Worm (Caenorhabditis elegans) whole organism, L3 larva: Measurements from ENCODE around the gene C54D10.5.

Source experiments
- ZK546.5 ChIP-seq: sonication (generic microtip); optimal IDR thresholded peaks from 2 replicates; lab custom pipeline; 2017; ENCODE audit warnings: missing biosample characterization, missing genetic modification characterization
- aly-2 ChIP-seq: fragments of 150-350 bp; optimal IDR thresholded peaks from 2 replicates; lab custom pipeline; 2014; ENCODE audit warnings: missing biosample characterization, missing genetic modification characterization
- ceh-16 ChIP-seq: sonication (generic microtip); optimal IDR thresholded peaks from 2 replicates; lab custom pipeline; 2017; ENCODE audit warnings: missing biosample characterization, missing genetic modification characterization
- ceh-82 ChIP-seq: fragments of 150-350 bp; optimal IDR thresholded peaks from 2 replicates; lab custom pipeline; 2014; ENCODE audit warnings: missing biosample characterization, missing genetic modification characterization
- ceh-9 ChIP-seq: sonication (generic microtip); optimal IDR thresholded peaks from 2 replicates; lab custom pipeline; 2018; ENCODE audit warnings: missing biosample characterization, missing genetic modification characterization
- daf-12 ChIP-seq: fragments of 150-350 bp; optimal IDR thresholded peaks from 2 replicates; lab custom pipeline; 2014; ENCODE audit warnings: missing biosample characterization, missing genetic modification reagents, missing genetic modification characterization
- egl-27 ChIP-seq: sonication (generic microtip); optimal IDR thresholded peaks from 4 replicates; lab custom pipeline; 2017; ENCODE audit warnings: missing biosample characterization, missing genetic modification reagents, missing genetic modification characterization
- elt-1 ChIP-seq: fragments of 150-350 bp; optimal IDR thresholded peaks from 2 replicates; lab custom pipeline; 2014; ENCODE audit warnings: missing biosample characterization, missing genetic modification characterization
- elt-2 ChIP-seq: sonication (generic microtip); optimal IDR thresholded peaks from 2 replicates; lab custom pipeline; 2016; ENCODE audit warnings: missing genetic modification reagents, mild to moderate bottlenecking, missing genetic modification characterization, missing compliant biosample characterization
- elt-3 ChIP-seq, 3 experiments: fragments of 150-350 bp in 1 of 3; sonication (generic microtip) in 2 of 3; optimal IDR thresholded peaks; 2 replicates in 2 of 3; 4 replicates in 1 of 3; lab custom pipeline; 2014 to 2017; ENCODE audit warnings: missing biosample characterization in 3 of 3, missing genetic modification characterization in 3 of 3
- eor-1 ChIP-seq, 2 experiments: fragments of 150-350 bp; optimal IDR thresholded peaks; 2 replicates each; lab custom pipeline; 2014 to 2018; ENCODE audit warnings: missing biosample characterization in 2 of 2, missing genetic modification characterization in 2 of 2
- fkh-10 ChIP-seq: sonication (generic microtip); optimal IDR thresholded peaks from 2 replicates; lab custom pipeline; 2017; ENCODE audit warnings: missing biosample characterization, missing genetic modification reagents, missing genetic modification characterization
- fkh-2 ChIP-seq: fragments of 150-350 bp; optimal IDR thresholded peaks from 2 replicates; lab custom pipeline; 2014; ENCODE audit warnings: missing biosample characterization, missing genetic modification reagents, missing genetic modification characterization
- fos-1 ChIP-seq: fragments of 150-350 bp; optimal IDR thresholded peaks from 2 replicates; lab custom pipeline; 2014; ENCODE audit warnings: missing biosample characterization, missing genetic modification characterization
- hmg-11 ChIP-seq: sonication (generic microtip); optimal IDR thresholded peaks from 2 replicates; lab custom pipeline; 2016; ENCODE audit warnings: missing genetic modification characterization, missing compliant biosample characterization
- lin-15B ChIP-seq: fragments of 150-350 bp; optimal IDR thresholded peaks from 2 replicates; lab custom pipeline; 2014; ENCODE audit warnings: missing biosample characterization, missing genetic modification characterization
- mdl-1 ChIP-seq: fragments of 150-350 bp; optimal IDR thresholded peaks from 2 replicates; lab custom pipeline; 2014; ENCODE audit warnings: missing biosample characterization, missing genetic modification characterization
- mml-1 ChIP-seq: fragments of 150-350 bp; sonication (generic microtip); optimal IDR thresholded peaks from 3 replicates; lab custom pipeline; 2014; ENCODE audit warnings: missing biosample characterization, missing genetic modification characterization
- nfya-1 ChIP-seq: sonication (generic microtip); optimal IDR thresholded peaks from 2 replicates; lab custom pipeline; 2017; ENCODE audit warnings: missing genetic modification characterization, mild to moderate bottlenecking, missing compliant biosample characterization, antibody characterized with exemption, moderate library complexity; ENCODE audit not compliant: insufficient read depth
- nhr-11 ChIP-seq: fragments of 150-350 bp; optimal IDR thresholded peaks from 2 replicates; lab custom pipeline; 2014; ENCODE audit warnings: missing biosample characterization, missing genetic modification characterization
- nhr-12 ChIP-seq: fragments of 150-350 bp; optimal IDR thresholded peaks from 2 replicates; lab custom pipeline; 2014; ENCODE audit warnings: missing biosample characterization, missing genetic modification characterization
- nhr-23 ChIP-seq: fragments of 150-350 bp; optimal IDR thresholded peaks from 2 replicates; lab custom pipeline; 2014; ENCODE audit warnings: missing biosample characterization, missing genetic modification reagents, missing genetic modification characterization
- nhr-25 ChIP-seq: sonication (generic microtip); optimal IDR thresholded peaks from 2 replicates; lab custom pipeline; 2017; ENCODE audit warnings: missing biosample characterization, missing genetic modification characterization
- nhr-28 ChIP-seq: fragments of 150-350 bp; optimal IDR thresholded peaks from 2 replicates; lab custom pipeline; 2014; ENCODE audit warnings: missing biosample characterization, missing genetic modification characterization
- nhr-43 ChIP-seq: sonication (generic microtip); optimal IDR thresholded peaks from 2 replicates; lab custom pipeline; 2016; ENCODE audit warnings: mild to moderate bottlenecking, missing genetic modification characterization, missing compliant biosample characterization; ENCODE audit not compliant: poor library complexity, severe bottlenecking
- nhr-76 ChIP-seq: fragments of 150-350 bp; sonication (generic microtip); optimal IDR thresholded peaks from 5 replicates; lab custom pipeline; 2014; ENCODE audit warnings: missing biosample characterization, missing genetic modification characterization
- nhr-77 ChIP-seq: fragments of 150-350 bp; optimal IDR thresholded peaks from 2 replicates; lab custom pipeline; 2014; ENCODE audit warnings: missing biosample characterization, missing genetic modification characterization
- pha-4 ChIP-seq: fragments of 150-350 bp; optimal IDR thresholded peaks from 2 replicates; lab custom pipeline; 2014; ENCODE audit warnings: missing biosample characterization, missing genetic modification reagents, missing genetic modification characterization
- pqm-1 ChIP-seq: fragments of 150-350 bp; optimal IDR thresholded peaks from 2 replicates; lab custom pipeline; 2017; ENCODE audit warnings: missing biosample characterization, missing genetic modification characterization, inconsistent platforms
- sea-2 ChIP-seq: fragments of 150-350 bp; sonication (generic microtip); optimal IDR thresholded peaks from 4 replicates; lab custom pipeline; 2014; ENCODE audit warnings: missing biosample characterization, missing genetic modification reagents, missing genetic modification characterization
- skn-1 ChIP-seq: fragments of 150-350 bp; optimal IDR thresholded peaks from 2 replicates; lab custom pipeline; 2014; ENCODE audit warnings: missing biosample characterization, missing genetic modification characterization
- snpc-4 ChIP-seq: fragments of 150-350 bp; optimal IDR thresholded peaks from 2 replicates; lab custom pipeline; 2014; ENCODE audit warnings: missing biosample characterization, missing genetic modification characterization
- tbx-2 ChIP-seq: sonication (generic microtip); optimal IDR thresholded peaks from 2 replicates; lab custom pipeline; 2016; ENCODE audit warnings: mild to moderate bottlenecking, missing genetic modification characterization, missing compliant biosample characterization
- unc-39 ChIP-seq: sonication (generic microtip); optimal IDR thresholded peaks from 4 replicates; lab custom pipeline; 2017; ENCODE audit warnings: missing biosample characterization, missing genetic modification characterization
- zag-1 ChIP-seq: fragments of 150-350 bp; optimal IDR thresholded peaks from 2 replicates; lab custom pipeline; 2014; ENCODE audit warnings: missing biosample characterization, missing genetic modification characterization
- ztf-11 ChIP-seq: fragments of 150-350 bp; optimal IDR thresholded peaks from 2 replicates; lab custom pipeline; 2014; ENCODE audit warnings: missing biosample characterization, missing genetic modification characterization

The C54D10.5 gene

ce11 chrV:12421360-12421759, 7.8 kb upstream of the C54D10.5 start:
- TF ChIP-seq ztf-11 (tag; lab: Kevin White, UChicago) = no peak
- no peak for TF ChIP-seq ceh-82 (tag; lab: Kevin White, UChicago)
- TF ChIP-seq fkh-10 (GFP tag; lab: Kevin White, UChicago) = no peak
- TF ChIP-seq ceh-16 (tag; lab: Kevin White, UChicago) = no peak
- TF ChIP-seq fkh-2 (tag; lab: Kevin White, UChicago) = no peak
- no peak for TF ChIP-seq pqm-1 (tag; lab: Kevin White, UChicago)
- TF ChIP-seq mml-1 (tag; lab: Kevin White, UChicago) = no peak
- no peak for TF ChIP-seq pha-4 (tag; lab: Kevin White, UChicago)
- TF ChIP-seq nfya-1 (tag; lab: Kevin White, UChicago) = no peak

DNA sequence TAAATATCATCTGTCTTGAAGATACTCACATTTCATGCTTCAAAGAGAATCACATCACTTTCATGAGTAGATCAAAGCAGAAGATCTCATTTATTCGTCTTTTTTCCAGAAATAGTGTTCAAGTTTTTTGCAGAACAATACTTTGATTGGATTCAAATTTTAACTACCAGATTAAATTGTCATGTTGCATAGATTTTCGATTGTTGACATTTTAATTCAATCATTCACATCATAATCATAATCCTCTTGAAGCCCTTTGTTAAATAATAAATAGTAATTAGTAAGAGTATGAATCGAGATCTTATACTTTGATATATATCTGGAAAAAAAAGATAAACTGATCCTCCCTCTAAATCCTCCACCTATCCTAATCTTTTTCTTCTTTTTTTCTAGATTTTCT, 1.3 kb upstream of the C54D10.5 start:
- TF ChIP-seq nhr-77 (tag; lab: Kevin White, UChicago) = no peak
- TF ChIP-seq nhr-12 (tag; lab: Kevin White, UChicago) = no peak
- TF ChIP-seq nhr-11 (tag; lab: Kevin White, UChicago) = no peak
- no peak for TF ChIP-seq ZK546.5
- no peak for TF ChIP-seq nhr-28 (tag; lab: Kevin White, UChicago)
- no peak for TF ChIP-seq elt-3 (tag; optimal IDR thresholded peaks at IDR 0.05; lab: Kevin White, UChicago)
- no peak for TF ChIP-seq hmg-11
- TF ChIP-seq daf-12 (tag; lab: Kevin White, UChicago) = no peak
- TF ChIP-seq egl-27 = no peak
- no peak for TF ChIP-seq snpc-4 (tag; lab: Kevin White, UChicago)
- no peak for TF ChIP-seq sea-2 (GFP tag; lab: Kevin White, UChicago)
- no peak for TF ChIP-seq eor-1 (tag; optimal IDR thresholded peaks at IDR 0.05; lab: Kevin White, UChicago)
- no peak for TF ChIP-seq ceh-9 (tag; lab: Kevin White, UChicago)
- TF ChIP-seq unc-39 (tag; lab: Kevin White, UChicago) = no peak
- no peak for TF ChIP-seq fkh-2 (tag; lab: Kevin White, UChicago)
- no peak for TF ChIP-seq elt-2 (tag; lab: Kevin White, UChicago)
- TF ChIP-seq nhr-43 (tag; lab: Kevin White, UChicago) = no peak
- no peak for TF ChIP-seq mml-1 (tag; lab: Kevin White, UChicago)

DNA sequence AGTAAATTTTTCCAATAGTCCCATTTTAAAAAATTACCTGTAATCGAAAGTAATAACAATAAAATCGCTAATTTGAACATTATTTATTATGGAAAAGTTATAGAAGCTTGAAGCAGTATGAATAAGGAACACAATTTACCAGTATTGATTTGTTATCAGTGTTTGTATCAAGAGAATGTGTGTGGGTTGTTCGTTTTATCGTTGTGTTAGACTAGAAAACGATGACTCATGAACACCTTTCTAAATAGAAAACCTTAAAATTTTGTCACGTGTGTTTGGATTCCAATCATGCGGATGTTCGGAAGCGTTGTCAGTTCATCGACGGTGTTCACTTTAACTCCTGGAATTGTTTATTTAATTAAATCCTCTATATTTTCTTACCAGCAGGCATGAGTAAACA, 3.0 kb downstream of the C54D10.5 start, which contains the start of gene C54D10.13:
Gene C54D10.13, minus strand, starts transcription at position 179 of the 400 bp plus-strand sequence.
- TF ChIP-seq elt-2 (tag; lab: Kevin White, UChicago) = peak; percentile 48
- TF ChIP-seq nhr-76 = no peak
- no peak for TF ChIP-seq elt-1 (tag; lab: Kevin White, UChicago)
- TF ChIP-seq pqm-1 (tag; lab: Kevin White, UChicago) = peak; percentile 62

DNA sequence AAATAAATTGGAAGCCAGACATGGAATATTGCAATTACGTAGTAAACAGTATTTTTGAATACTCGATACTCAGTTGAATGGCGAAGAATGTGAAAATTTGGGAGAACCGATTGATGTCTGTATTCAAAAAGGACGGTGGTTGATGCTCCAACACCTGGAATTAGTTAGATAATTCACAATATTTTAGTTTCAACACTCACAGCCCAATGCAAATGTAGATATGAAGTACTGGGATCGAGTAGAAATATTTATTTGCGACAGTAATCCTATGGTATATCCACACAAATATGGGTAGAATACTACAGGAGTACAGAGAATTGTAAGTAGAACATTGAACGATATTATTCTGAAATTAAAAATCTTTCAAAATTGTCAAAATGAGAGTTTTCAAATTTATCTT, 4.0 kb downstream of the C54D10.5 start:
- TF ChIP-seq nhr-11 (tag; lab: Kevin White, UChicago) = no peak
- no peak for TF ChIP-seq nhr-23 (tag; lab: Kevin White, UChicago)
- no peak for TF ChIP-seq ceh-9 (tag; lab: Kevin White, UChicago)
- no peak for TF ChIP-seq skn-1 (tag; lab: Kevin White, UChicago)
- TF ChIP-seq pqm-1 (tag; lab: Kevin White, UChicago) = no peak
- no peak for TF ChIP-seq nhr-43 (tag; lab: Kevin White, UChicago)
- TF ChIP-seq elt-3 (tag; optimal IDR thresholded peaks at IDR 0.05; lab: Kevin White, UChicago) = no peak
- no peak for TF ChIP-seq aly-2
- TF ChIP-seq ZK546.5 = no peak
- no peak for TF ChIP-seq fkh-2 (tag; lab: Kevin White, UChicago)
- no peak for TF ChIP-seq nhr-28 (tag; lab: Kevin White, UChicago)
- no peak for TF ChIP-seq nhr-12 (tag; lab: Kevin White, UChicago)
- TF ChIP-seq mdl-1 (tag; lab: Kevin White, UChicago) = no peak
- no peak for TF ChIP-seq elt-2 (tag; lab: Kevin White, UChicago)
- TF ChIP-seq tbx-2 = no peak
- TF ChIP-seq lin-15B = no peak
- no peak for TF ChIP-seq ceh-82 (tag; lab: Kevin White, UChicago)
- TF ChIP-seq nhr-76 = no peak
- TF ChIP-seq snpc-4 (tag; lab: Kevin White, UChicago) = no peak
- TF ChIP-seq, all 47 proteins: peak for 0

DNA sequence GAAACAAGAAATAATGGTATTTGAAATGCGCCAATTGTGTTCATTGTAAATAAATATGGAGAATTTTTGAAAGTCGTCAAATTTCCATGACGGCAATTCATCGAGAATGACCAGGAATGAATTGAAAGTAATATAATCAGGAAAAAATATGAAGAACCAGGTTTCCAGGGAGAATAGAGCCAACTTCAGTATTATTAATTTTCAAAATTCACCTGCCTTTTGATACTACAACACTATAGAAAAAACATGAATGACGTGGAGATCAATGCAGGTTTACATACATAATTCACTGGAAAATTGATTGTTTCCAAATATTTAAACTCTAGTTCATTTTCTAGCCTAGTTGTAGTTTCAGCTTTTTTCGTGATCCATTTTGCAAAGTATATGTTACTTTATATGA, 4.6 kb downstream of the C54D10.5 start, which contains the start of gene srh-25:
Gene srh-25, minus strand, starts transcription at position 101 of the 400 bp plus-strand sequence.
- TF ChIP-seq snpc-4 (tag; lab: Kevin White, UChicago) = no peak
- TF ChIP-seq nhr-77 (tag; lab: Kevin White, UChicago) = no peak
- TF ChIP-seq nhr-11 (tag; lab: Kevin White, UChicago) = no peak
- no peak for TF ChIP-seq fos-1 (tag; lab: Kevin White, UChicago)
- TF ChIP-seq pqm-1 (tag; lab: Kevin White, UChicago) = no peak
- no peak for TF ChIP-seq elt-2 (tag; lab: Kevin White, UChicago)
- no peak for TF ChIP-seq unc-39 (tag; lab: Kevin White, UChicago)
- no peak for TF ChIP-seq nhr-28 (tag; lab: Kevin White, UChicago)
- no peak for TF ChIP-seq hmg-11
- TF ChIP-seq elt-1 (tag; lab: Kevin White, UChicago) = no peak
- TF ChIP-seq elt-3 (tag; optimal IDR thresholded peaks at IDR 0.05; lab: Kevin White, UChicago) = no peak
- no peak for TF ChIP-seq pha-4 (tag; lab: Kevin White, UChicago)
- no peak for TF ChIP-seq mdl-1 (tag; lab: Kevin White, UChicago)
- TF ChIP-seq nhr-25 = no peak
- TF ChIP-seq zag-1 = no peak
- TF ChIP-seq sea-2 (GFP tag; lab: Kevin White, UChicago) = no peak
- no peak for TF ChIP-seq nhr-12 (tag; lab: Kevin White, UChicago)
- no peak for TF ChIP-seq fkh-2 (tag; lab: Kevin White, UChicago)
- TF ChIP-seq ceh-82 (tag; lab: Kevin White, UChicago) = no peak
- no peak for TF ChIP-seq ceh-16 (tag; lab: Kevin White, UChicago)
